Worm (Caenorhabditis elegans) whole organism, young adult: Measurements from ENCODE around the gene C17H11.1.

Source experiments
- B0019.2 ChIP-seq: fragments of 200-800 bp; sonication (Bioruptor generic); conservative IDR thresholded peaks from 2 replicates; pipeline ENCODE4 v1.3.6; 2022; ENCODE audit warnings: missing genetic modification reagents, missing genetic modification characterization, missing compliant biosample characterization
- C17E4.6 ChIP-seq: fragments of 200-800 bp; sonication (Bioruptor generic); IDR thresholded peaks from 2 replicates; pipeline ENCODE4 v1.3.6; 2022; ENCODE audit warnings: missing genetic modification reagents, missing genetic modification characterization, missing compliant biosample characterization
- F33H1.4 ChIP-seq: fragments of 200-800 bp; sonication (Bioruptor generic); IDR thresholded peaks from 2 replicates; pipeline ENCODE4 v1.3.6; 2022; ENCODE audit warnings: missing genetic modification reagents, missing genetic modification characterization, missing compliant biosample characterization
- F49E8.2 ChIP-seq: sonication (generic microtip); optimal IDR thresholded peaks from 3 replicates; lab custom pipeline; 2017; ENCODE audit warnings: missing genetic modification characterization, mild to moderate bottlenecking, missing compliant biosample characterization, antibody characterized with exemption, moderate library complexity; ENCODE audit not compliant: insufficient read depth
- Y67H2A.10 ChIP-seq: fragments of 200-800 bp; sonication (Bioruptor generic); conservative IDR thresholded peaks from 2 replicates; pipeline ENCODE4 v1.3.6; 2022; ENCODE audit warnings: missing genetic modification reagents, missing genetic modification characterization, missing compliant biosample characterization
- ama-1 ChIP-seq, 3 experiments: fragments of 150-350 bp in 1 of 3; sonication (generic microtip) in 2 of 3; optimal IDR thresholded peaks; 2 replicates each; lab custom pipeline; 2014 to 2018; ENCODE audit warnings: missing biosample characterization in 2 of 3, missing genetic modification characterization in 2 of 3, missing genetic modification reagents in 2 of 3
- athp-1 ChIP-seq: sonication (generic microtip); optimal IDR thresholded peaks from 2 replicates; lab custom pipeline; 2017; ENCODE audit warnings: mild to moderate bottlenecking, missing genetic modification characterization, missing compliant biosample characterization
- attf-6 ChIP-seq: fragments of 200-800 bp; sonication (Bioruptor generic); IDR thresholded peaks from 2 replicates; pipeline ENCODE4 v1.3.6; 2022; ENCODE audit warnings: missing genetic modification reagents, missing genetic modification characterization, missing compliant biosample characterization
- cebp-1 ChIP-seq, 2 experiments: fragments of 200-800 bp in 1 of 2; sonication (Bioruptor generic) in 1 of 2; sonication (generic microtip) in 1 of 2; IDR thresholded peaks in 1 of 2; optimal IDR thresholded peaks in 1 of 2; 2 replicates each; pipeline versions ENCODE4 v1.3.6 to Lab custom; 2017 to 2022; ENCODE audit warnings: missing compliant biosample characterization in 2 of 2, missing genetic modification characterization in 2 of 2, mild to moderate bottlenecking in 1 of 2, missing genetic modification reagents in 1 of 2, moderate library complexity in 1 of 2
- ceh-100 ChIP-seq: fragments of 200-800 bp; sonication (Bioruptor generic); IDR thresholded peaks from 2 replicates; pipeline ENCODE4 v1.3.6; 2022; ENCODE audit warnings: missing genetic modification reagents, missing genetic modification characterization, missing compliant biosample characterization
- ceh-58 ChIP-seq: fragments of 200-800 bp; sonication (Bioruptor generic); IDR thresholded peaks from 2 replicates; pipeline ENCODE4 v1.3.6; 2022; ENCODE audit warnings: missing genetic modification characterization, missing compliant biosample characterization
- ceh-91 ChIP-seq: fragments of 200-800 bp; sonication (Bioruptor generic); IDR thresholded peaks from 2 replicates; pipeline ENCODE4 v1.3.6; 2022; ENCODE audit warnings: missing genetic modification reagents, missing genetic modification characterization, missing compliant biosample characterization
- egl-18 ChIP-seq: fragments of 200-800 bp; sonication (Bioruptor generic); IDR thresholded peaks from 2 replicates; pipeline ENCODE4 v1.3.6; 2022; ENCODE audit warnings: missing genetic modification reagents, missing genetic modification characterization, missing compliant biosample characterization
- egrh-3 ChIP-seq: fragments of 200-800 bp; sonication (Bioruptor generic); IDR thresholded peaks from 2 replicates; pipeline ENCODE4 v1.3.6; 2022; ENCODE audit warnings: missing genetic modification reagents, missing genetic modification characterization, missing compliant biosample characterization
- ekl-4 ChIP-seq: fragments of 200-800 bp; sonication (Bioruptor generic); IDR thresholded peaks from 2 replicates; pipeline ENCODE4 v1.3.6; 2022; ENCODE audit warnings: missing genetic modification reagents, missing genetic modification characterization, missing compliant biosample characterization
- gei-17 ChIP-seq: fragments of 200-800 bp; sonication (Bioruptor generic); optimal IDR thresholded peaks from 2 replicates; lab custom pipeline; 2018; ENCODE audit warnings: mild to moderate bottlenecking, missing genetic modification characterization, missing compliant biosample characterization
- hmg-1.2 ChIP-seq: fragments of 200-800 bp; sonication (Bioruptor generic); IDR thresholded peaks from 2 replicates; pipeline ENCODE4 v1.3.6; 2022; ENCODE audit warnings: missing genetic modification reagents, missing genetic modification characterization, missing compliant biosample characterization
- hsf-1 ChIP-seq: fragments of 200-800 bp; sonication (Bioruptor generic); IDR thresholded peaks from 2 replicates; pipeline ENCODE4 v1.3.6; 2022; ENCODE audit warnings: missing genetic modification reagents, missing genetic modification characterization, missing compliant biosample characterization
- let-607 ChIP-seq, 2 experiments: fragments of 200-800 bp in 1 of 2; sonication (Bioruptor generic) in 1 of 2; sonication (generic microtip) in 1 of 2; optimal IDR thresholded peaks; 2 replicates each; lab custom pipeline; 2016 to 2018; ENCODE audit warnings: mild to moderate bottlenecking in 2 of 2, missing compliant biosample characterization in 2 of 2, missing genetic modification characterization in 2 of 2, moderate library complexity in 2 of 2, missing genotype in 1 of 2
- lin-26 ChIP-seq: fragments of 200-800 bp; sonication (Bioruptor generic); IDR thresholded peaks from 2 replicates; pipeline ENCODE4 v1.3.6; 2022; ENCODE audit warnings: missing genetic modification reagents, missing genetic modification characterization, missing compliant biosample characterization
- madf-3 ChIP-seq: fragments of 200-800 bp; sonication (Bioruptor generic); IDR thresholded peaks from 2 replicates; pipeline ENCODE4 v1.3.6; 2022; ENCODE audit warnings: missing genetic modification reagents, missing genetic modification characterization, missing compliant biosample characterization
- mes-4 ChIP-seq: sonication (generic microtip); optimal IDR thresholded peaks from 2 replicates; lab custom pipeline; 2016; ENCODE audit warnings: missing genotype, missing genetic modification characterization, missing compliant biosample characterization
- nfyb-1 ChIP-seq: fragments of 200-800 bp; sonication (Bioruptor generic); IDR thresholded peaks from 2 replicates; pipeline ENCODE4 v1.3.6; 2022; ENCODE audit warnings: missing genetic modification reagents, missing genetic modification characterization, missing compliant biosample characterization
- nhr-120 ChIP-seq: fragments of 200-800 bp; sonication (Bioruptor generic); IDR thresholded peaks from 2 replicates; pipeline ENCODE4 v1.3.6; 2022; ENCODE audit warnings: missing genetic modification characterization, missing compliant biosample characterization
- nhr-80 ChIP-seq: sonication (generic microtip); optimal IDR thresholded peaks from 2 replicates; lab custom pipeline; 2016; ENCODE audit warnings: missing genetic modification characterization, missing compliant biosample characterization
- snpc-4 ChIP-seq, 5 experiments: fragments of 150-350 bp in 1 of 5; sonication (generic microtip) in 4 of 5; optimal IDR thresholded peaks; 2 replicates each; lab custom pipeline; 2014 to 2018; ENCODE audit warnings: missing genetic modification characterization in 5 of 5, missing biosample characterization in 3 of 5, antibody characterized with exemption in 2 of 5, mild to moderate bottlenecking in 2 of 5, missing compliant biosample characterization in 2 of 5, missing genotype in 2 of 5, moderate library complexity in 2 of 5, missing genetic modification reagents in 1 of 5
- tbp1 ChIP-seq: fragments of 200-800 bp; sonication (Bioruptor generic); optimal IDR thresholded peaks from 2 replicates; lab custom pipeline; 2018; ENCODE audit warnings: mild to moderate bottlenecking, missing genetic modification characterization, missing compliant biosample characterization
- zfh-2 ChIP-seq: fragments of 200-800 bp; sonication (Bioruptor generic); conservative IDR thresholded peaks from 2 replicates; pipeline ENCODE4 v1.3.6; 2022; ENCODE audit warnings: missing genetic modification reagents, missing genetic modification characterization, missing compliant biosample characterization
- ztf-25 ChIP-seq: fragments of 200-800 bp; sonication (Bioruptor generic); IDR thresholded peaks from 2 replicates; pipeline ENCODE4 v1.3.6; 2022; ENCODE audit warnings: missing genetic modification reagents, missing genetic modification characterization, missing compliant biosample characterization
- ztf-3 ChIP-seq: fragments of 200-800 bp; sonication (Bioruptor generic); optimal IDR thresholded peaks from 2 replicates; lab custom pipeline; 2018; ENCODE audit warnings: mild to moderate bottlenecking, missing genetic modification characterization, missing compliant biosample characterization
- ztf-6 ChIP-seq: fragments of 200-800 bp; sonication (Bioruptor generic); IDR thresholded peaks from 2 replicates; pipeline ENCODE4 v1.3.6; 2022; ENCODE audit warnings: missing genetic modification reagents, missing genetic modification characterization, missing compliant biosample characterization

The C17H11.1 gene

ce11 chrX:8181590-8182311 lies 8.0 kb downstream of the C17H11.1 start, which contains the start of gene C17H11.4:
C17H11.4 (minus strand) TSS chrX:8181640.
- peak; percentile 68 for TF ChIP-seq zfh-2 (GFP tag; lab: Robert Waterston, UW)
- TF ChIP-seq B0019.2 (GFP tag; lab: Robert Waterston, UW) = peak; percentile 44; the same call in 1 of the 2 replicates
- TF ChIP-seq nhr-120 = peak; percentile 67; the same call in 1 of the 2 replicates
- peak; percentile 67 for TF ChIP-seq nfyb-1 (GFP tag; lab: Robert Waterston, UW)
- 0 out of 2 replicates have a peak, but pooled peaks have one; percentile 36 for TF ChIP-seq ztf-25 (GFP tag; lab: Robert Waterston, UW)
- TF ChIP-seq egl-18 (GFP tag; lab: Robert Waterston, UW) = 0 out of 2 replicates have a peak, but pooled peaks have one; percentile 9
- 0 out of 2 replicates have a peak, but pooled peaks have one; percentile 4 for TF ChIP-seq ceh-58 (GFP tag; lab: Robert Waterston, UW)
- peak; percentile 62; the same call in 1 of the 2 replicates for TF ChIP-seq ceh-91 (GFP tag; lab: Robert Waterston, UW)
- TF ChIP-seq madf-3 = peak; percentile 60; the same call in 1 of the 2 replicates
- TF ChIP-seq egrh-3 (GFP tag; lab: Robert Waterston, UW) = peak; percentile 94
- TF ChIP-seq ekl-4 (GFP tag; lab: Robert Waterston, UW) = peak; percentile 33; the same call in 1 of the 2 replicates
- peak; percentile 31; the same call in 1 of the 2 replicates for TF ChIP-seq F33H1.4 (GFP tag; lab: Robert Waterston, UW)

ce11 chrX:8185037-8185436 lies 11.3 kb downstream of the C17H11.1 start, which contains the start of gene C17H11.5:
C17H11.5 (minus strand) TSS chrX:8185137.
- no peak for TF ChIP-seq F49E8.2 (tag; lab: Kevin White, UChicago)
- no peak for TF ChIP-seq ztf-3 (GFP tag; lab: Kevin White, UChicago)
- TF ChIP-seq snpc-4 (GFP tag; optimal IDR thresholded peaks at IDR 0.05; lab: Kevin White, UChicago) = no peak
- TF ChIP-seq snpc-4 (tag; optimal IDR thresholded peaks at IDR 0.05; lab: Kevin White, UChicago) = no peak
- no peak for TF ChIP-seq C17E4.6 (GFP tag; lab: Robert Waterston, UW)
- no peak for TF ChIP-seq ztf-6
- no peak for TF ChIP-seq attf-6 (GFP tag; lab: Robert Waterston, UW)
- no peak for TF ChIP-seq hsf-1 (GFP tag; lab: Robert Waterston, UW)
- TF ChIP-seq Y67H2A.10 = no peak
- TF ChIP-seq ama-1 (optimal IDR thresholded peaks at IDR 0.05; lab: Kevin White, UChicago) = no peak
- TF ChIP-seq ama-1 (GFP tag; optimal IDR thresholded peaks at IDR 0.05; lab: Kevin White, UChicago) = no peak
- TF ChIP-seq mes-4 (tag; lab: Kevin White, UChicago) = no peak
- no peak for TF ChIP-seq athp-1 (tag; lab: Kevin White, UChicago)
- TF ChIP-seq let-607 (tag; optimal IDR thresholded peaks at IDR 0.05; lab: Kevin White, UChicago) = no peak
- no peak for TF ChIP-seq ceh-100 (GFP tag; lab: Robert Waterston, UW)

- TF ChIP-seq hmg-1.2 (GFP tag; lab: Robert Waterston, UW) (no peak), cebp-1 (GFP tag; IDR thresholded peaks at IDR 0.05; lab: Robert Waterston, UW) (no peak), cebp-1 (tag; optimal IDR thresholded peaks at IDR 0.05; lab: Kevin White, UChicago) (peak; percentile 16), gei-17 (GFP tag; lab: Kevin White, UChicago) (no peak), let-607 (tag; optimal IDR thresholded peaks at IDR 0.05; lab: Kevin White, UChicago) (peak; percentile 53 to 65), ceh-91 (GFP tag; lab: Robert Waterston, UW) (no peak), ceh-100 (GFP tag; lab: Robert Waterston, UW) (no peak), F49E8.2 (tag; lab: Kevin White, UChicago) (no peak), nhr-80 (peak; percentile 59), tbp1 (peak; percentile 7), lin-26 (no peak)
Measured at ce11 chrX:8193213-8193612, 19.5 kb downstream of the C17H11.1 start.
